Worm (Caenorhabditis elegans): ENCODE measurements around the gene T24E12.13.

DNA sequence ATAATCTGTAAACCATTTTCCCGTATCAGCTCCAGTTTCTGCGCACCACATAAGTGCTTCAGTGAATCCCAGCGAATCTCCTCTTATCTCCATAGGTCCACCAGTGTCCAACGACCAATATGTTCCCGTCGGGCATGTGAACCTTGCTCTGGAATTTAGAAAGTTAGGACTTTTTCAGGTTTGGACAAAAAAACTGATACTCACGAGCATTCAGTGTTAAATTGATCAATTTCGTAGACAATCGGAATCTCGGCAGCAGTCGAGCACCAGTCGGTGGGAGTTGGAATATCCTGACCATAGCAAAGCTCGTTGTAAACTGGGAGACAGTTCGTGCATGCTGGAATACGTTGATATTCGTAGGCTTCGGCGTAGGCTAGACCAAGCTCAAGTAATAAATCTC lies 42.4 kb downstream of the T24E12.13 start:
- TF ChIP-seq ztf-11 (tag; optimal IDR thresholded peaks at IDR 0.05): no peak
- no peak for TF ChIP-seq mdl-1 (tag; optimal IDR thresholded peaks at IDR 0.05)
- TF ChIP-seq fos-1 (tag; optimal IDR thresholded peaks at IDR 0.05): no peak
- TF ChIP-seq skn-1 (tag; optimal IDR thresholded peaks at IDR 0.05): no peak
- TF ChIP-seq nhr-23 (tag; optimal IDR thresholded peaks at IDR 0.05): no peak
- no peak for TF ChIP-seq nhr-28 (tag; optimal IDR thresholded peaks at IDR 0.05)
- no peak for TF ChIP-seq unc-62 (GFP tag; optimal IDR thresholded peaks at IDR 0.05)

All from whole organism, L3 larva.